Worm (Caenorhabditis elegans) whole organism, L4 larva: ENCODE results near the gene F10A3.12.

Source experiments
- F49E8.2 ChIP-seq: sonication (generic microtip); optimal IDR thresholded peaks from 2 replicates; lab custom pipeline; 2016; ENCODE audit warnings: missing compliant biosample characterization, mild to moderate bottlenecking, missing genetic modification characterization, borderline replicate concordance
- Y5F2A.4 ChIP-seq: fragments of 200-800 bp; sonication (Bioruptor generic); optimal IDR thresholded peaks from 2 replicates; lab custom pipeline; 2018; ENCODE audit warnings: mild to moderate bottlenecking, missing genetic modification characterization, missing compliant biosample characterization
- ZK337.2 ChIP-seq: fragments of 200-800 bp; sonication (Bioruptor generic); IDR thresholded peaks from 2 replicates; pipeline ENCODE4 v1.3.6; 2022; ENCODE audit warnings: missing genetic modification reagents, missing genetic modification characterization, missing compliant biosample characterization
- aly-2 ChIP-seq: sonication (generic microtip); optimal IDR thresholded peaks from 2 replicates; lab custom pipeline; 2018; ENCODE audit warnings: missing biosample characterization, missing genetic modification characterization
- jun-1 ChIP-seq: fragments of 150-350 bp; optimal IDR thresholded peaks from 2 replicates; lab custom pipeline; 2014; ENCODE audit warnings: missing biosample characterization, missing genetic modification reagents, missing genetic modification characterization
- lsy-2 ChIP-seq, 2 experiments: fragments of 150-350 bp in 1 of 2; sonication (generic microtip) in 1 of 2; optimal IDR thresholded peaks; 2 replicates each; lab custom pipeline; 2014 to 2017; ENCODE audit warnings: missing biosample characterization in 2 of 2, missing genetic modification characterization in 2 of 2
- mxl-2 ChIP-seq: fragments of 200-800 bp; sonication (Bioruptor generic); conservative IDR thresholded peaks from 2 replicates; pipeline ENCODE4 v1.3.6; 2022; ENCODE audit warnings: missing genetic modification reagents, missing genetic modification characterization, missing compliant biosample characterization
- nhr-237 ChIP-seq: sonication (generic microtip); optimal IDR thresholded peaks from 2 replicates; lab custom pipeline; 2017; ENCODE audit warnings: missing biosample characterization, missing genetic modification characterization
- nhr-42 ChIP-seq: fragments of 200-800 bp; sonication (Bioruptor generic); IDR thresholded peaks from 2 replicates; pipeline ENCODE4 v1.3.6; 2022; ENCODE audit warnings: missing genetic modification characterization, missing compliant biosample characterization
- nhr-6 ChIP-seq: fragments of 150-350 bp; optimal IDR thresholded peaks from 2 replicates; lab custom pipeline; 2014; ENCODE audit warnings: missing biosample characterization, missing genetic modification characterization
- nhr-77 ChIP-seq: fragments of 150-350 bp; optimal IDR thresholded peaks from 2 replicates; lab custom pipeline; 2014; ENCODE audit warnings: missing biosample characterization, missing genetic modification characterization
- pqm-1 ChIP-seq: sonication (generic microtip); optimal IDR thresholded peaks from 2 replicates; lab custom pipeline; 2017; ENCODE audit warnings: missing biosample characterization, missing genetic modification characterization
- saeg-2 ChIP-seq: fragments of 200-800 bp; sonication (Bioruptor generic); IDR thresholded peaks from 2 replicates; pipeline ENCODE4 v1.3.6; 2022; ENCODE audit warnings: missing genetic modification reagents, missing genetic modification characterization, missing compliant biosample characterization
- unc-62 ChIP-seq, 3 experiments: fragments of 150-350 bp in 1 of 3; sonication (generic microtip); optimal IDR thresholded peaks in 2 of 3; peaks in 1 of 3; 1 replicate in 1 of 3; 2 replicates in 2 of 3; lab custom pipeline; 2014 to 2017; ENCODE audit warnings: missing biosample characterization in 3 of 3, missing genetic modification characterization in 3 of 3, missing genetic modification reagents in 3 of 3, missing genotype in 1 of 3

ce11 chrV:16180350-16180749 lies 16.5 kb downstream of the F10A3.12 start, which contains the start of gene str-106:
- TF ChIP-seq nhr-77 (tag; lab: Kevin White, UChicago) (no peak), nhr-6 (tag; lab: Kevin White, UChicago) (no peak), unc-62 (GFP tag; optimal IDR thresholded peaks at IDR 0.05 in 1 of 2; lab: Kevin White, UChicago) (no peak), unc-62 (tag; optimal IDR thresholded peaks at IDR 0.05; lab: Kevin White, UChicago) (no peak), ZK337.2 (GFP tag; lab: Robert Waterston, UW) (no peak), Y5F2A.4 (no peak), pqm-1 (no peak), jun-1 (tag; lab: Kevin White, UChicago) (no peak), mxl-2 (GFP tag; lab: Robert Waterston, UW) (no peak), lsy-2 (tag; optimal IDR thresholded peaks at IDR 0.05; lab: Kevin White, UChicago) (no peak), saeg-2 (GFP tag; lab: Robert Waterston, UW) (no peak), nhr-237 (tag; lab: Kevin White, UChicago) (no peak), F49E8.2 (no peak), aly-2 (tag; lab: Kevin White, UChicago) (no peak), nhr-42 (GFP tag; lab: Robert Waterston, UW) (no peak)
